Worm (Caenorhabditis elegans): Measurements from ENCODE around the gene Y113G7B.15.

Gene Y113G7B.15

ce11 chrV:20220604-20221003 is 13.0 kb downstream of the Y113G7B.15 start:
- TF ChIP-seq W03F9.2 (tag; optimal IDR thresholded peaks at IDR 0.05) = no peak
- TF ChIP-seq him-1 (tag; optimal IDR thresholded peaks at IDR 0.05) = no peak
- TF ChIP-seq dao-5 (tag; optimal IDR thresholded peaks at IDR 0.05) = no peak

ce11 chrV:20215197-20215596 is 18.4 kb downstream of the Y113G7B.15 start, which contains the start of gene Y113G7B.11:
TSS of gene Y113G7B.11 (minus strand) at chrV:20215297.
- TF ChIP-seq W03F9.2 (tag; optimal IDR thresholded peaks at IDR 0.05) (no peak), dao-5 (tag; optimal IDR thresholded peaks at IDR 0.05) (no peak), him-1 (tag; optimal IDR thresholded peaks at IDR 0.05) (no peak)

- TF ChIP-seq him-1 (tag; optimal IDR thresholded peaks at IDR 0.05) (no peak), W03F9.2 (tag; optimal IDR thresholded peaks at IDR 0.05) (no peak), dao-5 (tag; optimal IDR thresholded peaks at IDR 0.05) (no peak)
Measured at ce11 chrV:20213097-20213496, 20.5 kb downstream of the Y113G7B.15 start.

ce11 chrV:20212584-20212983 is 21.1 kb downstream of the Y113G7B.15 start, which contains the start of gene Y113G7B.12:
TSS of gene Y113G7B.12 (minus strand) at chrV:20212684.
- TF ChIP-seq him-1 (tag; optimal IDR thresholded peaks at IDR 0.05) (no peak), dao-5 (tag; optimal IDR thresholded peaks at IDR 0.05) (no peak), W03F9.2 (tag; optimal IDR thresholded peaks at IDR 0.05) (no peak)

- TF ChIP-seq dao-5 (tag; optimal IDR thresholded peaks at IDR 0.05) (no peak), W03F9.2 (tag; optimal IDR thresholded peaks at IDR 0.05) (no peak), him-1 (tag; optimal IDR thresholded peaks at IDR 0.05) (no peak)
Measured at ce11 chrV:20206086-20206485, 27.6 kb downstream of the Y113G7B.15 start, which contains the start of the genes fbxb-59 and srbc-34. TSS of gene fbxb-59 (minus strand) at chrV:20206186. TSS of gene srbc-34 (plus strand) at chrV:20206318.

ce11 chrV:20203085-20203484 is 30.6 kb downstream of the Y113G7B.15 start, which contains the start of gene fbxa-113:
TSS of gene fbxa-113 (plus strand) at chrV:20203385.
- TF ChIP-seq him-1 (tag; optimal IDR thresholded peaks at IDR 0.05) (no peak), W03F9.2 (tag; optimal IDR thresholded peaks at IDR 0.05) (no peak), dao-5 (tag; optimal IDR thresholded peaks at IDR 0.05) (no peak)

ce11 chrV:20201316-20201715 is 32.3 kb downstream of the Y113G7B.15 start, which contains the start of gene fbxa-114:
TSS of gene fbxa-114 (plus strand) at chrV:20201616.
- no peak for TF ChIP-seq W03F9.2 (tag; optimal IDR thresholded peaks at IDR 0.05)
- no peak for TF ChIP-seq dao-5 (tag; optimal IDR thresholded peaks at IDR 0.05)
- TF ChIP-seq him-1 (tag; optimal IDR thresholded peaks at IDR 0.05) = no peak

- TF ChIP-seq him-1 (tag; optimal IDR thresholded peaks at IDR 0.05) = no peak
- TF ChIP-seq W03F9.2 (tag; optimal IDR thresholded peaks at IDR 0.05) = no peak
- no peak for TF ChIP-seq dao-5 (tag; optimal IDR thresholded peaks at IDR 0.05)
Measured at ce11 chrV:20199658-20200057, 34.0 kb downstream of the Y113G7B.15 start.

ce11 chrV:20198954-20199353 is 34.7 kb downstream of the Y113G7B.15 start, which contains the start of gene fog-2:
TSS of gene fog-2 (plus strand) at chrV:20199254.
- TF ChIP-seq dao-5 (tag; optimal IDR thresholded peaks at IDR 0.05) (no peak), him-1 (tag; optimal IDR thresholded peaks at IDR 0.05) (no peak), W03F9.2 (tag; optimal IDR thresholded peaks at IDR 0.05) (no peak)

ce11 chrV:20196671-20197070 is 37.0 kb downstream of the Y113G7B.15 start, which contains the start of gene ftr-1:
TSS of gene ftr-1 (plus strand) at chrV:20196971.
- TF ChIP-seq W03F9.2 (tag; optimal IDR thresholded peaks at IDR 0.05) (no peak), dao-5 (tag; optimal IDR thresholded peaks at IDR 0.05) (no peak), him-1 (tag; optimal IDR thresholded peaks at IDR 0.05) (no peak)

ce11 chrV:20195451-20196036 is 38.1 kb downstream of the Y113G7B.15 start, which contains the start of the genes srh-217 and Y113G7B.28:
TSS of gene srh-217 (minus strand) at chrV:20195551.
TSS of gene Y113G7B.28 (plus strand) at chrV:20195986.
- no peak for TF ChIP-seq him-1 (tag; optimal IDR thresholded peaks at IDR 0.05)
- TF ChIP-seq W03F9.2 (tag; optimal IDR thresholded peaks at IDR 0.05) = no peak
- TF ChIP-seq dao-5 (tag; optimal IDR thresholded peaks at IDR 0.05) = no peak

- no peak for TF ChIP-seq dao-5 (tag; optimal IDR thresholded peaks at IDR 0.05)
- no peak for TF ChIP-seq him-1 (tag; optimal IDR thresholded peaks at IDR 0.05)
- TF ChIP-seq W03F9.2 (tag; optimal IDR thresholded peaks at IDR 0.05) = no peak
Measured at ce11 chrV:20192102-20192880, 41.4 kb downstream of the Y113G7B.15 start, which contains the start of the genes fbxa-115 and Y113G7B.27. TSS of gene fbxa-115 (minus strand) at chrV:20192152. TSS of gene Y113G7B.27 (plus strand) at chrV:20192830.

ce11 chrV:20188790-20189189 is 44.9 kb downstream of the Y113G7B.15 start, which contains the start of gene fbxa-116:
TSS of gene fbxa-116 (minus strand) at chrV:20188890.
- no peak for TF ChIP-seq W03F9.2 (tag; optimal IDR thresholded peaks at IDR 0.05)
- no peak for TF ChIP-seq him-1 (tag; optimal IDR thresholded peaks at IDR 0.05)
- TF ChIP-seq dao-5 (tag; optimal IDR thresholded peaks at IDR 0.05) = no peak
